Fruit fly (Drosophila melanogaster): ENCODE measurements around the gene CG10694.

DNA sequence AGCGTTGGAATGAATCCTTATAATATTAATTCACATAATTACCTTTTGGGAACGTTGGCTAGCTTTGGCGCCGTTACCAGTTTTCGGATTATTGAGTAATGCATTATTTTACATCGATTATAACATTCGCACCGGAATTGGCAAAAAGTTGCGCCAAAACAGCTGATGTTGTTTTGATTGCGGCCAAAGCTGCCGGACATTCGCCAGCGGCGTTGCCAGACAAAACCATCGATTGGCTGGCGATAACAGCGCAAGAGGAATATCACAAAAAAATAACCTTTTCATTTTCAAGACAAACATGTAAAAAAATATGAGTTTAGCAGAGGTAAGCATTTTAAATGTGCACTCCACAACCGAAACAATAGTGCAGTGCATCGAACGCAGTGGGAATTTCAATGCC, 22.9 kb downstream of the CG10694 start, which contains the start of the genes GatB and Tsc1:
- TF ChIP-seq CG3032 (tag; optimal IDR thresholded peaks at IDR 0.05) (no peak), CG10669 (GFP tag; optimal IDR thresholded peaks at IDR 0.05) (no peak), CG32006 (GFP tag; optimal IDR thresholded peaks at IDR 0.05) (no peak), CG8319 (GFP tag; optimal IDR thresholded peaks at IDR 0.05) (no peak), CG4318 (GFP tag; optimal IDR thresholded peaks at IDR 0.05) (no peak), spab (GFP tag; optimal IDR thresholded peaks at IDR 0.05) (no peak), Met (GFP tag; optimal IDR thresholded peaks at IDR 0.05) (no peak), CG16779 (tag; optimal IDR thresholded peaks at IDR 0.05) (no peak), CG8632 (GFP tag; optimal IDR thresholded peaks at IDR 0.05) (no peak), CG8119 (GFP tag; IDR thresholded peaks at IDR 0.05) (no peak), Ets21C (GFP tag; optimal IDR thresholded peaks at IDR 0.05) (no peak)
